Worm (Caenorhabditis elegans): ENCODE measurements around the gene K08D9.9.

The K08D9.9 gene

DNA sequence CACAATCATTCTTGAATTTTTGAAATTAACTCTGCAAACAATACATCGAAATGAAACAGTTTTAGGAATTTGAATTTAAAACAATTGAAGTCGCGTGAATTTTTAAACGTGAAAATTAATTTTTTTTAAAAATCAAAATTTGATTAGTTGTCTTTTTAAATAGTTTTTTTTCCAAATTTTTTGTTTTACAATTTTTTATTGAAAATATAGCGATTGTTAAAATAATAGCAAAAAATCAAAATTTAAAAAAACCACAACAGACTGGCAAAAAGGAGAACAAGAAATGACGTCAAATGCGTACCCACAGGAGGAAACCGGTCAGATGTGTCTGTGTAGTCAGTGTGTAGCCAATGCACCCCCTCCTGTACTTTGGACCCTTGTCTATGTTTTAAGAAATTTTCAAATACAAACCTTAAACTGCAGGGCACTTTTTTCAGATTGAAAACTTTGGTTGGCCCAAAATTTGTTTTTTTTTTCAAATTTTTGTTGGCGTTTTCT is 39.6 kb downstream of the K08D9.9 start, which contains the start of the genes Y73C8B.1 and Y73C8B.5:
Gene Y73C8B.1 (minus strand): TSS at position 51 of the 498 bp plus-strand sequence.
Gene Y73C8B.5 (plus strand): TSS at position 437 of the 498 bp plus-strand sequence.
- TF ChIP-seq lin-15B (tag; optimal IDR thresholded peaks at IDR 0.05) (no peak), sea-2 (GFP tag; optimal IDR thresholded peaks at IDR 0.05) (no peak), unc-39 (tag; optimal IDR thresholded peaks at IDR 0.05) (no peak), fos-1 (tag; optimal IDR thresholded peaks at IDR 0.05) (no peak), ztf-11 (tag; optimal IDR thresholded peaks at IDR 0.05) (no peak), elt-2 (tag; optimal IDR thresholded peaks at IDR 0.05) (peak; percentile 28), aly-2 (tag; optimal IDR thresholded peaks at IDR 0.05) (no peak), fkh-2 (tag; optimal IDR thresholded peaks at IDR 0.05) (no peak), nfya-1 (tag; optimal IDR thresholded peaks at IDR 0.05; ENCODE audit: insufficient read depth) (peak; percentile 22), elt-1 (tag; optimal IDR thresholded peaks at IDR 0.05) (no peak), nhr-25 (tag; optimal IDR thresholded peaks at IDR 0.05) (peak; percentile 37), nhr-67 (tag; optimal IDR thresholded peaks at IDR 0.05) (no peak), nhr-28 (tag; optimal IDR thresholded peaks at IDR 0.05) (no peak), R02D3.7 (tag; optimal IDR thresholded peaks at IDR 0.05) (no peak), nhr-11 (tag; optimal IDR thresholded peaks at IDR 0.05) (peak; percentile 85), nhr-23 (tag; optimal IDR thresholded peaks at IDR 0.05) (peak; percentile 41)

DNA sequence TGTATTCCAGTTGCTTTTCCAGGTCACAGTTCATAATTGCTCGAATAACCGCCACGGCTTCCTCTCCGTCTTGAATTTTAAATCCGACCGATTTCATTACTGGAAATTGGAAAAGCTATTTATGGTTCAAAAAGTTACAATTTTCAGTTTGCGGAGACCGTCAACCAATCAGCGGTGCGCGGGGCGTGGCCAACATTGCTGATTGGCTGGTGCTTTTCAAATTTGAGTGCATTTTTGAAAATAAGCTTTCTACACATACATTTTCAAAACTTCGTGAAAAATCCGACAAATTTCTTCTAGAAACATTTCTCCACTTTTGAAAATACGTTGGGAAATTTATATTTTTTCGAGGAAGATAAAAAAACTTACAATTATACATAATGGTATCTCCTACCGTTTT is 40.7 kb downstream of the K08D9.9 start:
- TF ChIP-seq nfya-1 (tag; optimal IDR thresholded peaks at IDR 0.05; ENCODE audit: insufficient read depth) (peak; percentile 91), elt-1 (tag; optimal IDR thresholded peaks at IDR 0.05) (no peak), unc-62 (GFP tag; optimal IDR thresholded peaks at IDR 0.05) (no peak), lin-15B (tag; optimal IDR thresholded peaks at IDR 0.05) (no peak)

DNA sequence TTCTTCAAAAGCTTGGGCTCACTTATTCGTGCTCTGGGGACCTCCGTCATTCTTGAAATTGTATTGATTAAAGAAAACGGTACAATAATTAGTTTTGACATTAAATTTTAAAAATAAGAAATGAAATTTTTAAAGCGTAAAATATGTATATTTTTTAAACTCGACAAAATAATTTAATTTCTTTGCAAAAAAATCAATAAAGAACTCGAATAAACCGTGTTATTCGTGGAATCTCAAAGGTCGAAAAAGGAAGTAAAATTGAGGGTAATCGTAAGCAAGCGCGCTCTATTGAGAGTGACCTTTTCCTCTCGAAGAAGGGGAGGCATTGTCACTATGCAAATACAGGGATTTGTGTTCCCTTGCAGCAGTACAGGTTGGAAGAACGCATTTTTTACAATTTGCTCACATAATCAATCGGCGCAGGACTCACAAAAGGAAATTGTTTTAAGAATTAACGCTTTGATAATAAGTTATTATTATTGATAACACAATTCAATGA is 41.5 kb downstream of the K08D9.9 start, which contains the start of gene Y73C8B.2:
Gene Y73C8B.2 (minus strand): TSS at position 51 of the 499 bp plus-strand sequence.
- TF ChIP-seq fos-1 (tag; optimal IDR thresholded peaks at IDR 0.05) (no peak), ama-1 (optimal IDR thresholded peaks at IDR 0.05) (no peak), pqm-1 (tag; optimal IDR thresholded peaks at IDR 0.05) (peak; percentile 2), nfya-1 (tag; optimal IDR thresholded peaks at IDR 0.05; ENCODE audit: insufficient read depth) (peak; percentile 48), nhr-237 (tag; optimal IDR thresholded peaks at IDR 0.05) (no peak), elt-2 (tag; optimal IDR thresholded peaks at IDR 0.05) (peak; percentile 33), lin-15B (tag; optimal IDR thresholded peaks at IDR 0.05) (peak; percentile 54), mdl-1 (tag; optimal IDR thresholded peaks at IDR 0.05) (no peak), nhr-23 (tag; optimal IDR thresholded peaks at IDR 0.05) (peak; percentile 59), hmg-11 (tag; optimal IDR thresholded peaks at IDR 0.05) (peak; percentile 19), nhr-77 (tag; optimal IDR thresholded peaks at IDR 0.05) (no peak), nhr-25 (tag; optimal IDR thresholded peaks at IDR 0.05) (peak; percentile 50), pha-4 (tag; optimal IDR thresholded peaks at IDR 0.05) (peak; percentile 78)

DNA sequence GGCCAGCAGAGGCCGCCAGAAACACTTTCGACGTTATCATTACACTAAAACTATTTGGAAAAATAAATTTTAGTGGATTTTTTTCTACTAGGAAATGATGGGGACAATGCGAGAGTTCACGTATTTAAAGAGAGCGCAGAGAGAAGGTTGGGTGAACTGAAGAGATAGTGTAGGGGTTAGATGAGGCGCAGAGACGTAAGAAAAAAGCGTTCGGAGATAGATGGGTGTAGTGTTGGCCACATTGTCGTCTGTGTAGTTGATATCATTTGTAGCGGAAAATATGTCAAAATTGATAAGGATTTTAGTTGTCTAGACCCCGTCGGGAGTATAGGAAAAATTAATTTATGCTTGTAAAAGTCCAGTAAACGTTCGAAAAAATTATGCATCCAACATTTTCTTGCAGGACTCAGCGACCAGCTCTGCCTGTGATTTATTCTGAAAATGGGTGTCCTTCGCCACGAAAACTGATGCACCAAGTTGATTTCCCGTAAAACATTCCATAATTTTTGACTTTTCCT is 43.4 kb downstream of the K08D9.9 start, which contains the start of the genes Y73C8B.3 and Y73C8B.9:
Gene Y73C8B.3 (minus strand): TSS at position 147 of the 518 bp plus-strand sequence.
Gene Y73C8B.9 (plus strand): TSS at position 468 of the 518 bp plus-strand sequence.
- peak; percentile 12 for TF ChIP-seq ceh-28 (tag; optimal IDR thresholded peaks at IDR 0.05)
- peak; percentile 28 for TF ChIP-seq hmg-11 (tag; optimal IDR thresholded peaks at IDR 0.05)
- TF ChIP-seq nfya-1 (tag; optimal IDR thresholded peaks at IDR 0.05; ENCODE audit: insufficient read depth) = peak; percentile 8
- TF ChIP-seq mml-1 (tag; optimal IDR thresholded peaks at IDR 0.05) = no peak
- peak; percentile 93 for TF ChIP-seq pqm-1 (tag; optimal IDR thresholded peaks at IDR 0.05)
- TF ChIP-seq elt-1 (tag; optimal IDR thresholded peaks at IDR 0.05) = no peak
- TF ChIP-seq nhr-23 (tag; optimal IDR thresholded peaks at IDR 0.05) = peak; percentile 58
- TF ChIP-seq elt-2 (tag; optimal IDR thresholded peaks at IDR 0.05) = peak; percentile 88

DNA sequence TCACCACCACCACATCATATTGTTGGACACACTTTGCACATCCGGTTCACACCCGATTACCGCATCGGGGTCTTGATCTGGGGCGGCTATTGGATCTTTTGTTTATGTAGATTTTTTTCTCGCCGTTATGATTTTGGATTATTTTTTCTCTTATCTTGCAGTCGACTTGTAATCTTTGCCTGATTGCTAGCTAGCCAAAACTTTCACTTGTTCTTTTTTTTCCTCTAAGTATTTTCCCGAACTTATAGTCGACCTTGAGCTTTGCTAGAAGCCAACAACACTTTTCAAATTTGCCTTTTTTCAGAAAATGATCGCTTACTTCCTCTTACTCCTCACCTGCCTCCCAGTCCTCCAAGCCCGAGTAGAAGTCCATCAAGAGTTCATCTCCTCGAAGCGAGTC is 48.5 kb downstream of the K08D9.9 start, which contains the start of gene lag-2:
Gene lag-2 (plus strand): TSS at position 301 of the 400 bp plus-strand sequence.
- TF ChIP-seq elt-2 (tag; optimal IDR thresholded peaks at IDR 0.05) (no peak), zag-1 (tag; optimal IDR thresholded peaks at IDR 0.05) (no peak), nhr-23 (tag; optimal IDR thresholded peaks at IDR 0.05) (no peak), nhr-25 (tag; optimal IDR thresholded peaks at IDR 0.05) (no peak), R02D3.7 (tag; optimal IDR thresholded peaks at IDR 0.05) (no peak), nhr-76 (tag; optimal IDR thresholded peaks at IDR 0.05) (no peak), tbx-2 (tag; optimal IDR thresholded peaks at IDR 0.05) (no peak), elt-3 (tag; optimal IDR thresholded peaks at IDR 0.05) (no peak), snpc-4 (tag; optimal IDR thresholded peaks at IDR 0.05) (no peak), eor-1 (tag; optimal IDR thresholded peaks at IDR 0.05) (no peak), elt-1 (tag; optimal IDR thresholded peaks at IDR 0.05) (no peak), lin-39 (tag; optimal IDR thresholded peaks at IDR 0.05) (no peak)

Data from whole organism, L3 larva.